Worm (Caenorhabditis elegans) whole organism, late embryonic: Measurements from ENCODE around the gene Y13C8A.1.

Experiments used
- ceh-6 ChIP-seq: fragments of 200-800 bp; sonication (Bioruptor generic); optimal IDR thresholded peaks from 2 replicates; lab custom pipeline; 2018; ENCODE audit warnings: mild to moderate bottlenecking, missing genetic modification characterization, missing compliant biosample characterization
- ztf-16 ChIP-seq: sonication (generic microtip); optimal IDR thresholded peaks from 2 replicates; lab custom pipeline; 2017; ENCODE audit warnings: missing genetic modification characterization, missing compliant biosample characterization

DNA sequence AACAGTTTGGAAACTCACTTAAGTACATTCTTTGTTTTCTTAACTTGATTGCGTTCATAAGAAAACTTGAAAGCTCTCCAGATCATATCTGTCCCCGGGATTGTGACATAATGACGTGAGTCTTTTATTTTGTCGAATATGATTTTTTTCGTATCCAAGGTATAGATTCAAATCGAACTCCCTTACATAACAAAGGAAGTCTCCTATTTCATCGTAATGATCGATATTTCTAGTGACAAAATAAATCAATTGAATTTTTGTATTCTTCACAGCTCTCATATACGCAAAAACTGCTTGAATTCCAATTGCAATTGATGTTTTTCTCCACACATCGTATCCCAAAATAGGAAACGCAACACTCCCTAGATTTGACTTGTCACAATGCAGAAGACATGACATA, 19.1 kb downstream of the Y13C8A.1 start:
- TF ChIP-seq ztf-16 (tag; lab: Kevin White, UChicago) (no peak), ceh-6 (GFP tag; lab: Kevin White, UChicago) (no peak)
